Worm (Caenorhabditis elegans) whole organism, early embryonic: Measurements from ENCODE around the gene ZK673.4.

Experiments
- F13C5.2 ChIP-seq: sonication (generic microtip); optimal IDR thresholded peaks from 2 replicates; lab custom pipeline; 2017; ENCODE audit warnings: mild to moderate bottlenecking, missing genetic modification characterization, inconsistent platforms, missing compliant biosample characterization
- aly-1 ChIP-seq: sonication (generic microtip); optimal IDR thresholded peaks from 2 replicates; lab custom pipeline; 2016; ENCODE audit warnings: missing genetic modification characterization, missing compliant biosample characterization
- ama-1 ChIP-seq: fragments of 150-350 bp; optimal IDR thresholded peaks from 2 replicates; lab custom pipeline; 2014
- hmg-4 ChIP-seq: fragments of 200-800 bp; sonication (Bioruptor generic); optimal IDR thresholded peaks from 2 replicates; lab custom pipeline; 2018; ENCODE audit warnings: mild to moderate bottlenecking, missing genetic modification characterization, missing compliant biosample characterization
- hnd-1 ChIP-seq: sonication (generic microtip); optimal IDR thresholded peaks from 2 replicates; lab custom pipeline; 2016; ENCODE audit warnings: missing genetic modification characterization, missing compliant biosample characterization

- TF ChIP-seq ama-1 (lab: Kevin White, UChicago) (no peak), F13C5.2 (tag; lab: Kevin White, UChicago) (no peak), aly-1 (no peak), hmg-4 (GFP tag; lab: Kevin White, UChicago) (no peak), hnd-1 (no peak)
These were observed 37.6 kb downstream of the ZK673.4 start, which contains the start of gene clec-61 for ce11 chrII:10490329-10490728.
